Worm (Caenorhabditis elegans) whole organism, late embryonic: ENCODE measurements around the gene C23F12.4.

Experiments
- ama-1 ChIP-seq: fragments of 150-350 bp; optimal IDR thresholded peaks from 2 replicates; lab custom pipeline; 2014
- ceh-14 ChIP-seq: sonication (generic microtip); optimal IDR thresholded peaks from 2 replicates; lab custom pipeline; 2016; ENCODE audit warnings: missing genotype, missing genetic modification characterization, missing compliant biosample characterization
- ceh-22 ChIP-seq: sonication (generic microtip); optimal IDR thresholded peaks from 2 replicates; lab custom pipeline; 2017; ENCODE audit warnings: missing biosample characterization, missing genetic modification characterization
- che-1 ChIP-seq: sonication (generic microtip); optimal IDR thresholded peaks from 2 replicates; lab custom pipeline; 2016; ENCODE audit warnings: mild to moderate bottlenecking, missing genetic modification characterization, missing compliant biosample characterization
- fax-1 ChIP-seq: sonication (generic microtip); optimal IDR thresholded peaks from 2 replicates; lab custom pipeline; 2016; ENCODE audit warnings: missing genotype, missing genetic modification characterization, missing compliant biosample characterization
- nfya-1 ChIP-seq: sonication (generic microtip); optimal IDR thresholded peaks from 2 replicates; lab custom pipeline; 2017; ENCODE audit warnings: missing genetic modification characterization, mild to moderate bottlenecking, missing compliant biosample characterization, antibody characterized with exemption, moderate library complexity

- TF ChIP-seq ceh-14 (tag; lab: Kevin White, UChicago) (no peak), ama-1 (no peak), nfya-1 (tag; lab: Kevin White, UChicago) (no peak), che-1 (tag; lab: Kevin White, UChicago) (no peak), ceh-22 (tag; lab: Kevin White, UChicago) (no peak), fax-1 (no peak)
Measured at ce11 chrX:9417326-9417725, 30.2 kb downstream of the C23F12.4 start.
